Fruit fly (Drosophila melanogaster): ENCODE measurements around the gene Gr93c.

- TF ChIP-seq CG8478 (optimal IDR thresholded peaks at IDR 0.05) (no peak), CTCF (optimal IDR thresholded peaks at IDR 0.05) (no peak)
These were observed 1.5 kb upstream of the Gr93c start, which contains the start of gene Gr93d for dm6 chr3R:21846559-21846958.
